Fruit fly (Drosophila melanogaster): ENCODE data around the gene CG31219.

Gene CG31219

dm6 chr3R:19657235-19657634 lies 6.4 kb downstream of the CG31219 start:
- TF ChIP-seq pan (optimal IDR thresholded peaks at IDR 0.05), result no peak
- no peak for TF ChIP-seq EcR (GFP tag; optimal IDR thresholded peaks at IDR 0.05)
- no peak for TF ChIP-seq Dll (optimal IDR thresholded peaks at IDR 0.05)
- TF ChIP-seq CG8478 (optimal IDR thresholded peaks at IDR 0.05), result no peak
- TF ChIP-seq usp (GFP tag; optimal IDR thresholded peaks at IDR 0.05), result no peak
- no peak for TF ChIP-seq psq (optimal IDR thresholded peaks at IDR 0.05)

dm6 chr3R:19657766-19658165 lies 6.9 kb downstream of the CG31219 start, which contains the start of gene CG6184:
Gene CG6184 (minus strand): TSS chr3R:19657866.
- TF ChIP-seq pan (optimal IDR thresholded peaks at IDR 0.05), result no peak
- no peak for TF ChIP-seq EcR (GFP tag; optimal IDR thresholded peaks at IDR 0.05)

- TF ChIP-seq Dll (optimal IDR thresholded peaks at IDR 0.05) (no peak), EcR (GFP tag; optimal IDR thresholded peaks at IDR 0.05) (no peak), pan (optimal IDR thresholded peaks at IDR 0.05) (no peak), CG8478 (optimal IDR thresholded peaks at IDR 0.05) (no peak)
Measured at dm6 chr3R:19659448-19659847, 8.6 kb downstream of the CG31219 start, which contains the start of gene ort. Gene ort (plus strand): TSS chr3R:19659748.

dm6 chr3R:19664713-19665112 lies 13.9 kb downstream of the CG31219 start, which contains the start of gene CG7432:
Gene CG7432 (plus strand): TSS chr3R:19665007.
- TF ChIP-seq usp (GFP tag; optimal IDR thresholded peaks at IDR 0.05) (no peak), Dll (optimal IDR thresholded peaks at IDR 0.05) (no peak), EcR (GFP tag; optimal IDR thresholded peaks at IDR 0.05) (no peak), psq (optimal IDR thresholded peaks at IDR 0.05) (no peak), pan (optimal IDR thresholded peaks at IDR 0.05) (no peak), CG8478 (optimal IDR thresholded peaks at IDR 0.05) (no peak)

dm6 chr3R:19671223-19671991 lies 20.6 kb downstream of the CG31219 start, which contains the start of gene Naam:
Gene Naam (plus strand): TSS chr3R:19671450.
- no peak for TF ChIP-seq usp (GFP tag; optimal IDR thresholded peaks at IDR 0.05)
- no peak for TF ChIP-seq pan (optimal IDR thresholded peaks at IDR 0.05)
- no peak for TF ChIP-seq CG8478 (optimal IDR thresholded peaks at IDR 0.05)
- TF ChIP-seq Dll (optimal IDR thresholded peaks at IDR 0.05), result no peak

dm6 chr3R:19672136-19672535 lies 21.3 kb downstream of the CG31219 start:
- no peak for TF ChIP-seq Dll (optimal IDR thresholded peaks at IDR 0.05)
- no peak for TF ChIP-seq psq (optimal IDR thresholded peaks at IDR 0.05)
- TF ChIP-seq usp (GFP tag; optimal IDR thresholded peaks at IDR 0.05), result no peak
- no peak for TF ChIP-seq EcR (GFP tag; optimal IDR thresholded peaks at IDR 0.05)
- no peak for TF ChIP-seq CG8478 (optimal IDR thresholded peaks at IDR 0.05)
- no peak for TF ChIP-seq pan (optimal IDR thresholded peaks at IDR 0.05)

- TF ChIP-seq usp (GFP tag; optimal IDR thresholded peaks at IDR 0.05) (no peak), pan (optimal IDR thresholded peaks at IDR 0.05) (no peak), psq (optimal IDR thresholded peaks at IDR 0.05) (no peak), CG8478 (optimal IDR thresholded peaks at IDR 0.05) (no peak), Dll (optimal IDR thresholded peaks at IDR 0.05) (no peak), EcR (GFP tag; optimal IDR thresholded peaks at IDR 0.05) (no peak)
Measured at dm6 chr3R:19672905-19673304, 22.1 kb downstream of the CG31219 start.

dm6 chr3R:19679832-19680231 lies 29.0 kb downstream of the CG31219 start:
- TF ChIP-seq EcR (GFP tag; optimal IDR thresholded peaks at IDR 0.05) (no peak), Dll (optimal IDR thresholded peaks at IDR 0.05) (no peak), psq (optimal IDR thresholded peaks at IDR 0.05) (no peak), pan (optimal IDR thresholded peaks at IDR 0.05) (no peak), usp (GFP tag; optimal IDR thresholded peaks at IDR 0.05) (no peak), CG8478 (optimal IDR thresholded peaks at IDR 0.05) (no peak)

dm6 chr3R:19682424-19682823 lies 31.6 kb downstream of the CG31219 start:
- TF ChIP-seq usp (GFP tag; optimal IDR thresholded peaks at IDR 0.05) (no peak), pan (optimal IDR thresholded peaks at IDR 0.05) (no peak), Dll (optimal IDR thresholded peaks at IDR 0.05) (no peak)

All from whole organism.